Worm (Caenorhabditis elegans): ENCODE data around the gene cyp-35D1.
A peak's percentile ranks its signal among the peaks of the same experiment; 100 is the strongest.

Gene cyp-35D1

ce11 chrV:16023051-16023450, 46.0 kb upstream of the cyp-35D1 start, which contains the start of gene cwc-15:
Gene cwc-15, plus strand, starts transcription at chrV:16023351.
- TF ChIP-seq C04F5.9 (tag; optimal IDR thresholded peaks at IDR 0.05): no peak
- no peak for TF ChIP-seq nhr-237 (tag; optimal IDR thresholded peaks at IDR 0.05)
- TF ChIP-seq sup-37 (GFP tag; optimal IDR thresholded peaks at IDR 0.05): no peak
- TF ChIP-seq mdl-1 (tag; optimal IDR thresholded peaks at IDR 0.05): no peak

- TF ChIP-seq hlh-17 (GFP tag; optimal IDR thresholded peaks at IDR 0.05; ENCODE audit: borderline replicate concordance) (no peak), ets-5 (GFP tag; IDR thresholded peaks at IDR 0.05) (no peak), ceh-8 (GFP tag; optimal IDR thresholded peaks at IDR 0.05) (peak; percentile 5)
These were observed 45.5 kb upstream of the cyp-35D1 start for ce11 chrV:16023559-16023958.

ce11 chrV:16024300-16024699, 44.7 kb upstream of the cyp-35D1 start, which contains the start of gene T10C6.6:
Gene T10C6.6, plus strand, starts transcription at chrV:16024326.
- TF ChIP-seq dsc-1 (tag; optimal IDR thresholded peaks at IDR 0.05) (no peak), efl-1 (optimal IDR thresholded peaks at IDR 0.05) (no peak), efl-1 (GFP tag; optimal IDR thresholded peaks at IDR 0.05 in 1 of 2) (peak in 1 of 2 experiments; percentile 82), elt-2 (tag; optimal IDR thresholded peaks at IDR 0.05) (peak; percentile 27), nhr-237 (tag; optimal IDR thresholded peaks at IDR 0.05) (no peak), egl-27 (tag; optimal IDR thresholded peaks at IDR 0.05) (no peak)

- TF ChIP-seq skn-1 (tag; optimal IDR thresholded peaks at IDR 0.05): no peak
- no peak for TF ChIP-seq alr-1 (tag; optimal IDR thresholded peaks at IDR 0.05; ENCODE audit: borderline replicate concordance)
- no peak for TF ChIP-seq fkh-10 (GFP tag; optimal IDR thresholded peaks at IDR 0.05)
- no peak for TF ChIP-seq nhr-76 (tag; optimal IDR thresholded peaks at IDR 0.05)
- TF ChIP-seq tlp-1 (tag; optimal IDR thresholded peaks at IDR 0.05): no peak
- TF ChIP-seq pag-3 (tag; optimal IDR thresholded peaks at IDR 0.05; ENCODE audit: borderline replicate concordance, insufficient read depth): no peak
- TF ChIP-seq ama-1 (optimal IDR thresholded peaks at IDR 0.05): no peak
- TF ChIP-seq lir-3 (tag; optimal IDR thresholded peaks at IDR 0.05; ENCODE audit: poor library complexity): no peak
- no peak for TF ChIP-seq zip-4 (GFP tag; optimal IDR thresholded peaks at IDR 0.05)
- TF ChIP-seq elt-2 (tag; optimal IDR thresholded peaks at IDR 0.05): no peak
- no peak for TF ChIP-seq aha-1 (tag; optimal IDR thresholded peaks at IDR 0.05)
- no peak for TF ChIP-seq aly-2 (tag; optimal IDR thresholded peaks at IDR 0.05)
- no peak for TF ChIP-seq snpc-4 (tag; optimal IDR thresholded peaks at IDR 0.05)
- TF ChIP-seq sox-4 (tag; optimal IDR thresholded peaks at IDR 0.05): no peak
These were observed 44.1 kb upstream of the cyp-35D1 start for ce11 chrV:16024917-16025316.

ce11 chrV:16029237-16029636, 39.8 kb upstream of the cyp-35D1 start:
- TF ChIP-seq ceh-88 (GFP tag; IDR thresholded peaks at IDR 0.05): no peak
- no peak for TF ChIP-seq efl-1 (optimal IDR thresholded peaks at IDR 0.05)
- TF ChIP-seq efl-1 (GFP tag; optimal IDR thresholded peaks at IDR 0.05 in 1 of 2): peak in 1 of 2 experiments; percentile 46
- no peak for TF ChIP-seq F16B12.6 (tag; optimal IDR thresholded peaks at IDR 0.05)
- no peak for TF ChIP-seq isw-1 (GFP tag; IDR thresholded peaks at IDR 0.05)

ce11 chrV:16031571-16031970, 37.5 kb upstream of the cyp-35D1 start, which contains the start of gene T10C6.7:
Gene T10C6.7, minus strand, starts transcription at chrV:16031713.
- TF ChIP-seq ceh-63 (GFP tag; optimal IDR thresholded peaks at IDR 0.05) (no peak), nhr-47 (tag; optimal IDR thresholded peaks at IDR 0.05) (no peak), fkh-4 (tag; optimal IDR thresholded peaks at IDR 0.05; ENCODE audit: borderline replicate concordance) (no peak), efl-3 (GFP tag; optimal IDR thresholded peaks at IDR 0.05) (no peak), nhr-237 (tag; optimal IDR thresholded peaks at IDR 0.05) (no peak), ceh-82 (tag; optimal IDR thresholded peaks at IDR 0.05) (no peak), nhr-19 (GFP tag; conservative IDR thresholded peaks at IDR 0.05) (no peak), ceh-88 (GFP tag; IDR thresholded peaks at IDR 0.05) (no peak), pag-3 (tag; optimal IDR thresholded peaks at IDR 0.05; ENCODE audit: borderline replicate concordance, insufficient read depth) (no peak), unc-30 (tag; optimal IDR thresholded peaks at IDR 0.05) (no peak), ama-1 (optimal IDR thresholded peaks at IDR 0.05) (no peak), nhr-28 (tag; optimal IDR thresholded peaks at IDR 0.05) (no peak), egl-27 (tag; optimal IDR thresholded peaks at IDR 0.05) (no peak), elt-3 (tag; optimal IDR thresholded peaks at IDR 0.05) (no peak), alr-1 (tag; optimal IDR thresholded peaks at IDR 0.05; ENCODE audit: borderline replicate concordance) (no peak), aha-1 (tag; optimal IDR thresholded peaks at IDR 0.05) (no peak), pqm-1 (tag; optimal IDR thresholded peaks at IDR 0.05) (no peak), zag-1 (tag; optimal IDR thresholded peaks at IDR 0.05) (no peak)
